Worm (Caenorhabditis elegans) whole organism, young adult: ENCODE measurements around the gene C54E10.3.

ENCODE experiments used
- ets-4 ChIP-seq: fragments of 200-800 bp; sonication (Bioruptor generic); optimal IDR thresholded peaks from 2 replicates; lab custom pipeline; 2018; ENCODE audit warnings: mild to moderate bottlenecking, missing genetic modification characterization, missing compliant biosample characterization
- hmg-1.2 ChIP-seq: fragments of 200-800 bp; sonication (Bioruptor generic); IDR thresholded peaks from 2 replicates; pipeline ENCODE4 v1.3.6; 2022; ENCODE audit warnings: missing genetic modification reagents, missing genetic modification characterization, missing compliant biosample characterization
- pha-4 ChIP-seq: fragments of 150-350 bp; sonication (generic microtip); optimal IDR thresholded peaks from 2 replicates; lab custom pipeline; 2014; ENCODE audit warnings: missing biosample characterization, missing genetic modification reagents, missing genetic modification characterization

ce11 chrV:18838799-18839354 is 28.1 kb downstream of the C54E10.3 start, which contains the start of gene nhr-65:
- TF ChIP-seq pha-4 (tag; lab: Kevin White, UChicago) (peak; percentile 3), hmg-1.2 (GFP tag; lab: Robert Waterston, UW) (peak; percentile 92), ets-4 (GFP tag; lab: Kevin White, UChicago) (no peak)
